Fruit fly (Drosophila melanogaster) whole organism, embryonic: ENCODE results near the gene Coq7.

Experiments
- Atf-2 ChIP-seq: fragments of 200-800 bp; sonication (Bioruptor generic); optimal IDR thresholded peaks from 2 replicates; lab custom pipeline; 2016; ENCODE audit warnings: missing biosample characterization, missing genetic modification characterization
- CG10147 ChIP-seq: fragments of 200-800 bp; sonication (Bioruptor generic); optimal IDR thresholded peaks from 2 replicates; lab custom pipeline; 2019; ENCODE audit warnings: missing biosample characterization, mild to moderate bottlenecking, missing genetic modification characterization, moderate library complexity
- CG10366 ChIP-seq: fragments of 200-800 bp; sonication (Bioruptor generic); IDR thresholded peaks from 2 replicates; pipeline ENCODE4 v1.3.6; 2022; ENCODE audit warnings: missing biosample characterization, missing genetic modification characterization
- CG12155 ChIP-seq: fragments of 200-800 bp; sonication (Bioruptor generic); optimal IDR thresholded peaks from 3 replicates; lab custom pipeline; 2016; ENCODE audit warnings: missing biosample characterization, missing genetic modification characterization
- CG12659 ChIP-seq: fragments of 200-800 bp; sonication (Bioruptor generic); optimal IDR thresholded peaks from 3 replicates; lab custom pipeline; 2017; ENCODE audit warnings: mild to moderate bottlenecking, missing biosample characterization, missing genetic modification reagents, missing genetic modification characterization
- CG13123 ChIP-seq: fragments of 200-800 bp; sonication (Bioruptor generic); optimal IDR thresholded peaks from 2 replicates; lab custom pipeline; 2016; ENCODE audit warnings: missing biosample characterization, missing genetic modification characterization
- CG13296 ChIP-seq: fragments of 200-800 bp; sonication (Bioruptor generic); optimal IDR thresholded peaks from 3 replicates; lab custom pipeline; 2018; ENCODE audit warnings: missing biosample characterization, mild to moderate bottlenecking, missing genetic modification characterization
- CG1603 ChIP-seq: fragments of 200-800 bp; sonication (Bioruptor generic); optimal IDR thresholded peaks from 2 replicates; lab custom pipeline; 2019; ENCODE audit warnings: missing biosample characterization, mild to moderate bottlenecking, missing genetic modification characterization, moderate library complexity
- CG17328 ChIP-seq: fragments of 200-800 bp; sonication (Bioruptor generic); IDR thresholded peaks from 2 replicates; pipeline ENCODE4 v1.3.6; 2022; ENCODE audit warnings: missing biosample characterization, missing genetic modification characterization
- CG17361 ChIP-seq: fragments of 200-800 bp; sonication (Bioruptor generic); IDR thresholded peaks from 3 replicates; pipeline ENCODE4 v1.3.6; 2022; ENCODE audit warnings: missing biosample characterization, missing genetic modification characterization
- CG17829 ChIP-seq: fragments of 200-800 bp; optimal IDR thresholded peaks from 2 replicates; lab custom pipeline; 2019; ENCODE audit warnings: missing biosample characterization, mild to moderate bottlenecking, missing genetic modification characterization, moderate library complexity
- CG1832 ChIP-seq: fragments of 200-800 bp; sonication (Bioruptor generic); optimal IDR thresholded peaks from 2 replicates; lab custom pipeline; 2017; ENCODE audit warnings: missing biosample characterization, mild to moderate bottlenecking, missing genetic modification characterization, inconsistent platforms
- CG32772 ChIP-seq: fragments of 200-800 bp; sonication (Bioruptor generic); IDR thresholded peaks from 2 replicates; pipeline ENCODE4 v1.3.6; 2022; ENCODE audit warnings: missing biosample characterization, missing genetic modification characterization
- CG33213 ChIP-seq: fragments of 200-800 bp; sonication (Bioruptor generic); optimal IDR thresholded peaks from 3 replicates; lab custom pipeline; 2016; ENCODE audit warnings: missing biosample characterization, missing genetic modification characterization
- CG4707 ChIP-seq: fragments of 200-800 bp; sonication (Bioruptor generic); optimal IDR thresholded peaks from 2 replicates; lab custom pipeline; 2018; ENCODE audit warnings: missing biosample characterization, mild to moderate bottlenecking, missing genetic modification characterization, moderate library complexity
- CG7372 ChIP-seq: fragments of 200-800 bp; sonication (Bioruptor generic); IDR thresholded peaks from 2 replicates; pipeline ENCODE4 v1.3.6; 2022; ENCODE audit warnings: missing biosample characterization, missing genetic modification characterization
- CG7963 ChIP-seq: fragments of 200-800 bp; sonication (Bioruptor generic); IDR thresholded peaks from 3 replicates; pipeline ENCODE4 v1.3.6; 2022; ENCODE audit warnings: missing biosample characterization, missing genetic modification characterization; ENCODE audit not compliant: partially characterized antibody
- CG8281 ChIP-seq: fragments of 200-800 bp; sonication (Bioruptor generic); optimal IDR thresholded peaks from 2 replicates; lab custom pipeline; 2018; ENCODE audit warnings: missing biosample characterization, mild to moderate bottlenecking, missing genetic modification characterization, moderate library complexity
- Chrac-16 ChIP-seq: fragments of 200-800 bp; sonication (Bioruptor generic); optimal IDR thresholded peaks from 3 replicates; lab custom pipeline; 2016; ENCODE audit warnings: missing biosample characterization, missing genetic modification characterization
- CkIIα-i1 ChIP-seq: fragments of 200-800 bp; sonication (Bioruptor generic); IDR thresholded peaks from 2 replicates; pipeline ENCODE4 v1.3.6; 2022; ENCODE audit warnings: missing biosample characterization, missing genetic modification characterization
- D19B ChIP-seq: fragments of 200-800 bp; sonication (Bioruptor generic); optimal IDR thresholded peaks from 2 replicates; lab custom pipeline; 2017; ENCODE audit warnings: missing biosample characterization, mild to moderate bottlenecking, missing genetic modification characterization
- Dll ChIP-seq: fragments of 200-800 bp; sonication (Bioruptor generic); IDR thresholded peaks from 4 replicates; pipeline ENCODE4 v1.3.6; 2022; ENCODE audit warnings: missing biosample characterization, missing genetic modification characterization; ENCODE audit not compliant: partially characterized antibody
- Gsc ChIP-seq: fragments of 200-800 bp; sonication (Bioruptor generic); IDR thresholded peaks from 2 replicates; pipeline ENCODE4 v1.3.6; 2022; ENCODE audit warnings: missing biosample characterization, missing genetic modification characterization
- Gug ChIP-seq: fragments of 200-800 bp; sonication (Bioruptor generic); IDR thresholded peaks from 4 replicates; pipeline ENCODE4 v1.3.6; 2022; ENCODE audit warnings: missing biosample characterization, missing genetic modification characterization
- H15 ChIP-seq: fragments of 200-800 bp; sonication (Bioruptor generic); IDR thresholded peaks from 3 replicates; pipeline ENCODE4 v1.3.6; 2022; ENCODE audit warnings: missing biosample characterization, missing genetic modification characterization
- HHEX ChIP-seq: fragments of 200-800 bp; sonication (Bioruptor generic); optimal IDR thresholded peaks from 3 replicates; lab custom pipeline; 2017; ENCODE audit warnings: missing biosample characterization, mild to moderate bottlenecking, missing genetic modification characterization, missing genetic modification reagents
- HLHmδ ChIP-seq: fragments of 200-800 bp; sonication (Bioruptor generic); optimal IDR thresholded peaks from 2 replicates; lab custom pipeline; 2018; ENCODE audit warnings: missing biosample characterization, mild to moderate bottlenecking, missing genetic modification characterization, moderate library complexity
- Hsf ChIP-seq: fragments of 200-800 bp; sonication (Bioruptor generic); optimal IDR thresholded peaks from 3 replicates; lab custom pipeline; 2016; ENCODE audit warnings: missing biosample characterization, missing genetic modification characterization
- Med ChIP-seq: fragments of 200-800 bp; sonication (Bioruptor generic); peaks from one replicate; lab custom pipeline; 2016; ENCODE audit warnings: missing biosample characterization, missing genetic modification characterization, mild to moderate bottlenecking, inconsistent platforms, moderate library complexity
- Oli ChIP-seq: fragments of 200-800 bp; sonication (Bioruptor generic); optimal IDR thresholded peaks from 2 replicates; lab custom pipeline; 2018; ENCODE audit warnings: missing biosample characterization, mild to moderate bottlenecking, missing genetic modification characterization, moderate library complexity
- Ravus ChIP-seq: fragments of 200-800 bp; sonication (Bioruptor generic); IDR thresholded peaks from 2 replicates; pipeline ENCODE4 v1.3.6; 2022; ENCODE audit warnings: missing biosample characterization, missing genetic modification characterization
- amos ChIP-seq: fragments of 200-800 bp; sonication (Bioruptor generic); IDR thresholded peaks from 2 replicates; pipeline ENCODE4 v1.3.6; 2022; ENCODE audit warnings: missing biosample characterization, missing genetic modification characterization; ENCODE audit not compliant: partially characterized antibody
- bigmax ChIP-seq: fragments of 200-800 bp; sonication (Bioruptor generic); optimal IDR thresholded peaks from 2 replicates; lab custom pipeline; 2018; ENCODE audit warnings: missing biosample characterization, mild to moderate bottlenecking, missing genetic modification characterization
- caup ChIP-seq: fragments of 200-800 bp; sonication (Bioruptor generic); optimal IDR thresholded peaks from 3 replicates; lab custom pipeline; 2017; ENCODE audit warnings: missing biosample characterization, mild to moderate bottlenecking, missing genetic modification characterization, moderate library complexity; ENCODE audit not compliant: severe bottlenecking
- dmrt99B ChIP-seq: fragments of 200-800 bp; sonication (Bioruptor generic); optimal IDR thresholded peaks from 2 replicates; lab custom pipeline; 2018; ENCODE audit warnings: missing biosample characterization, mild to moderate bottlenecking, missing genetic modification characterization, moderate library complexity
- ewg ChIP-seq: fragments of 200-800 bp; sonication (Bioruptor generic); optimal IDR thresholded peaks from 3 replicates; lab custom pipeline; 2017; ENCODE audit warnings: mild to moderate bottlenecking, missing biosample characterization, missing genetic modification reagents, missing genetic modification characterization
- gsb ChIP-seq: fragments of 200-800 bp; sonication (Bioruptor generic); IDR thresholded peaks from 2 replicates; pipeline ENCODE4 v1.3.6; 2022; ENCODE audit warnings: missing biosample characterization, missing genetic modification characterization
- inv ChIP-seq: fragments of 200-800 bp; sonication (Bioruptor generic); IDR thresholded peaks from 2 replicates; pipeline ENCODE4 v1.3.6; 2022; ENCODE audit warnings: missing biosample characterization, missing genetic modification characterization; ENCODE audit not compliant: partially characterized antibody
- lov ChIP-seq, 2 experiments: fragments of 200-800 bp in 1 of 2; fragments of >200 bp in 1 of 2; sonication (Bioruptor generic) in 1 of 2; IDR thresholded peaks in 1 of 2; optimal IDR thresholded peaks in 1 of 2; 2 replicates in 1 of 2; 3 replicates in 1 of 2; pipeline versions ENCODE4 v1.3.6 to Lab custom; 2017 to 2022; ENCODE audit warnings: missing biosample characterization in 1 of 2, missing genetic modification characterization in 1 of 2
- nau ChIP-seq: fragments of 200-800 bp; sonication (Bioruptor generic); optimal IDR thresholded peaks from 3 replicates; lab custom pipeline; 2017; ENCODE audit warnings: missing biosample characterization, mild to moderate bottlenecking, missing genetic modification characterization, missing genetic modification reagents
- p53 ChIP-seq: fragments of 200-800 bp; sonication (Bioruptor generic); optimal IDR thresholded peaks from 2 replicates; lab custom pipeline; 2016; ENCODE audit warnings: missing biosample characterization, missing genetic modification characterization
- pho ChIP-seq: fragments of 200-800 bp; sonication (Bioruptor generic); optimal IDR thresholded peaks from 2 replicates; lab custom pipeline; 2016; ENCODE audit warnings: missing biosample characterization, missing genetic modification characterization
- pita ChIP-seq: fragments of 200-800 bp; sonication (Bioruptor generic); optimal IDR thresholded peaks from 2 replicates; lab custom pipeline; 2017; ENCODE audit warnings: missing biosample characterization, mild to moderate bottlenecking, missing genetic modification characterization
- sc ChIP-seq, 3 experiments: fragments of >200 bp in 2 of 3; fragments of 200-800 bp in 1 of 3; sonication (Bioruptor generic) in 1 of 3; optimal IDR thresholded peaks; 2 replicates in 2 of 3; 3 replicates in 1 of 3; lab custom pipeline; 2017; ENCODE audit warnings: mild to moderate bottlenecking in 1 of 3, missing biosample characterization in 1 of 3, missing genetic modification characterization in 1 of 3, missing genetic modification reagents in 1 of 3
- sd ChIP-seq: fragments of 200-800 bp; sonication (Bioruptor generic); optimal IDR thresholded peaks from 3 replicates; lab custom pipeline; 2018; ENCODE audit warnings: missing biosample characterization, mild to moderate bottlenecking, missing genetic modification characterization, moderate library complexity
- sima ChIP-seq: fragments of 200-800 bp; sonication (Bioruptor generic); optimal IDR thresholded peaks from 2 replicates; lab custom pipeline; 2016; ENCODE audit warnings: missing biosample characterization, missing genetic modification characterization
- slou ChIP-seq: fragments of 200-800 bp; sonication (Bioruptor generic); optimal IDR thresholded peaks from 3 replicates; lab custom pipeline; 2016; ENCODE audit warnings: missing biosample characterization, missing genetic modification characterization
- sob ChIP-seq: fragments of 200-800 bp; sonication (Bioruptor generic); IDR thresholded peaks from 2 replicates; pipeline ENCODE4 v1.3.6; 2022; ENCODE audit warnings: missing biosample characterization, missing genetic modification characterization

Coq7 gene

dm6 chrX:6741184-6741586 lies 29.8 kb upstream of the Coq7 start (continued):
- TF ChIP-seq sob (GFP tag; lab: Robert Waterston, UW) (peak; percentile 73), Gsc (GFP tag; lab: Robert Waterston, UW) (no peak), CG17361 (GFP tag; lab: Robert Waterston, UW) (no peak), inv (GFP tag; lab: Robert Waterston, UW) (peak; percentile 62; the same call in 1 of the 2 replicates), CG7963 (GFP tag; lab: Robert Waterston, UW) (peak; percentile 67; the same call in 2 of the 3 replicates), Dll (peak; percentile 72), amos (GFP tag; lab: Robert Waterston, UW) (peak; percentile 86), caup (GFP tag; lab: Kevin White, UChicago) (peak; percentile 18), p53 (peak; percentile 13), D19B (GFP tag; lab: Kevin White, UChicago) (peak; percentile 8), CkIIα-i1 (GFP tag; lab: Robert Waterston, UW) (no peak), HHEX (GFP tag; lab: Kevin White, UChicago) (peak; percentile 39), dmrt99B (tag; lab: Kevin White, UChicago) (peak; percentile 17), Hsf (GFP tag; lab: Kevin White, UChicago) (peak; percentile 43), CG32772 (GFP tag; lab: Robert Waterston, UW) (0 out of 2 replicates have a peak, but pooled peaks have one; percentile 21), CG4707 (peak; percentile 9), CG17829 (tag; lab: Kevin White, UChicago) (peak; percentile 42), nau (no peak), CG1603 (tag; lab: Kevin White, UChicago) (peak; percentile 87), Med (peak; percentile 95), sd (tag; lab: Kevin White, UChicago) (peak; percentile 57), sc (optimal IDR thresholded peaks at IDR 0.05; lab: Kevin White, UChicago) (no peak), sc (GFP tag; optimal IDR thresholded peaks at IDR 0.05; lab: Kevin White, UChicago) (no peak), Oli (tag; lab: Kevin White, UChicago) (peak; percentile 35), H15 (GFP tag; lab: Robert Waterston, UW) (peak; percentile 59; the same call in 2 of the 3 replicates), CG10147 (GFP tag; lab: Kevin White, UChicago) (peak; percentile 22), CG17328 (GFP tag; lab: Robert Waterston, UW) (peak; percentile 68), CG8281 (tag; lab: Kevin White, UChicago) (no peak), HLHmδ (no peak), gsb (GFP tag; lab: Robert Waterston, UW) (peak; percentile 35; the same call in 1 of the 2 replicates), Chrac-16 (GFP tag; lab: Kevin White, UChicago) (peak; percentile 19), CG7372 (GFP tag; lab: Robert Waterston, UW) (peak; percentile 32; the same call in 1 of the 2 replicates), pho (GFP tag; lab: Kevin White, UChicago) (peak; percentile 36), CG12659 (GFP tag; lab: Kevin White, UChicago) (peak; percentile 57), CG33213 (peak; percentile 70), sima (GFP tag; lab: Kevin White, UChicago) (no peak), CG12155 (peak; percentile 37), CG13296 (GFP tag; lab: Kevin White, UChicago) (no peak), ewg (GFP tag; lab: Kevin White, UChicago) (peak; percentile 54), bigmax (GFP tag; lab: Kevin White, UChicago) (peak; percentile 66), Atf-2 (no peak), Ravus (GFP tag; lab: Robert Waterston, UW) (no peak; the same call in 1 of the 2 replicates), Gug (no peak), CG10366 (GFP tag; lab: Robert Waterston, UW) (peak; percentile 19; the same call in 1 of the 2 replicates), CG1832 (GFP tag; lab: Kevin White, UChicago) (no peak), lov (optimal IDR thresholded peaks at IDR 0.05; lab: Kevin White, UChicago) (no peak), lov (GFP tag; IDR thresholded peaks at IDR 0.05; lab: Robert Waterston, UW) (0 out of 3 replicates have a peak, but pooled peaks have one; percentile 48), slou (GFP tag; lab: Kevin White, UChicago) (peak; percentile 38), pita (GFP tag; lab: Kevin White, UChicago) (peak; percentile 86), CG13123 (GFP tag; lab: Kevin White, UChicago) (no peak)
